Worm (Caenorhabditis elegans): ENCODE results near the gene ZC132.3.
A peak's percentile ranks its signal among the peaks of the same experiment; 100 is the strongest.
"Not testable (repeated sequence)": the region's sequence is repeated elsewhere in the genome, so short reads cannot be mapped to it uniquely, and the experiment has no call there.

ZC132.3 gene

DNA sequence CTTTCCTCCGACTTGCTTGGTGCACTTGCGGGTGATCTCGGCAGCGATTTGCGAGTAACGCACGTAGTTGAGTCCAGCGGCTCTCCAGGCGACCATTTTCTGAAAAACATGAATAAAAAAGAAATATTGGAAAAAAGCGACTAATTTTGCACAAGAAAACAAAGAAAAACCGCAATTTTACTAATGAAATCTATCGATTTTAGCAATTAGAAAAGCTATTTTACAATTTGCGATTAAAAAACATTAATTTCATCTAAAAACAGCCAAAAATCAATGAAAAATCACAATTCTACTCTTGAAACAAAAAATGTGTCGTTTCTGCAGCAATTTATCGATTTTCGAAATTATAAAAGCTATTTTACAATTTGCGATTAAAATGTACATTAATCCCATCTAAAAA lies 46.7 kb upstream of the ZC132.3 start, which contains the start of gene hpo-18:
TSS of gene hpo-18 (minus strand) at position 101 of the 400 bp plus-strand sequence.
- TF ChIP-seq aha-1 (tag) (peak; percentile 67), rbr-2 (tag; optimal IDR thresholded peaks at IDR 0.05) (no peak)

DNA sequence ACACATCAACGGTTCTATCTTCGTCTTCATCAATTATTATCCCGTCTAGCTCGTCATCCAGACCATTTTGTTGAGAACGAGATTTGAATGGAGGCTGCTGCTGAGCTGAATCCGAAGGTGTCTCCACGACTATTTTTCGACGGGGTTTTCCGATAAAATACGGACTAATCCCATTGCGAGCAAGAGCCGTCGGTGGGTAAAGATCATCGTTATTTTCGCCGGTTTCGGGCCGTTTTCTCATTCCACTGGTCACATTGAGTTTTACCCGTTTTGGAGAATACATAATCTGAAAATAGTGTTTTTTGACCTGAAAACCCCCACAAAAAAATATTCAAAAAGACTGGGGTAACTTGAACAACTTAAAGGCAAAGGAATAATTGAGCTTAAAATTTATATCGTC lies 46.1 kb upstream of the ZC132.3 start, which contains the start of gene figl-1:
TSS of gene figl-1 (minus strand) at position 286 of the 400 bp plus-strand sequence.
- 0 out of 2 replicates have a peak, but pooled peaks have one; percentile 37 for TF ChIP-seq egl-43 (GFP tag; IDR thresholded peaks at IDR 0.05)
- peak; percentile 74 for TF ChIP-seq ama-1 (optimal IDR thresholded peaks at IDR 0.05)
- TF ChIP-seq cey-2 (tag; optimal IDR thresholded peaks at IDR 0.05; ENCODE audit: borderline replicate concordance, insufficient read depth) = no peak
- TF ChIP-seq lim-7 (GFP tag; IDR thresholded peaks at IDR 0.05) = 0 out of 2 replicates have a peak, but pooled peaks have one; percentile 19
- TF ChIP-seq pha-4 (GFP tag; IDR thresholded peaks at IDR 0.05) = 0 out of 2 replicates have a peak, but pooled peaks have one; percentile 16
- TF ChIP-seq pha-4 (tag; optimal IDR thresholded peaks at IDR 0.05) = no peak
- TF ChIP-seq lin-38 (GFP tag; IDR thresholded peaks at IDR 0.05) = peak; percentile 44
- no peak for TF ChIP-seq arid-1 (GFP tag; conservative IDR thresholded peaks at IDR 0.05)
- 0 out of 2 replicates have a peak, but pooled peaks have one; percentile 29 for TF ChIP-seq zfp-3 (GFP tag; conservative IDR thresholded peaks at IDR 0.05)

DNA sequence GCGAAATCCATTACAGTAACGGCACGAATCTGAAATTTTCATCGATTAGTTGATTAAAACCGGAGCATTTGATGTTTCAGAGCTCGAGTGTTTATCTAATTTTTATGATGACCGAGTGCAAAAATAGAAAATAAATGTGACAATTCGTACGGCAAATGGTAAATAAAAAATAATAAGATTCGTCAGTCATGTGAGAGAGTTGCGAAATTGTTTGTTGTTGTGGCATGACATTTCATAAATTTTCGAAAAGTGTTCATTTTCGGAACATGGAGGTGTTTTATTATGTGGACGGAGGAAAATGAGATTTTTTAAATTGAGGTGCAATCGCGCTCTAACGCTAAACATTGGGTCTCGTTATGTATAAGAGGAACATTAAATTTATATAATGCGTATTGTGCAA lies 42.1 kb upstream of the ZC132.3 start:
- no peak for TF ChIP-seq pha-4 (GFP tag; IDR thresholded peaks at IDR 0.05)
- no peak for TF ChIP-seq pha-4 (tag; optimal IDR thresholded peaks at IDR 0.05)
- no peak for TF ChIP-seq Y5F2A.4 (GFP tag; optimal IDR thresholded peaks at IDR 0.05)
- peak; percentile 14 for TF ChIP-seq hlh-30 (tag; optimal IDR thresholded peaks at IDR 0.05; ENCODE audit: insufficient read depth)
- no peak for TF ChIP-seq mdt-29 (GFP tag; IDR thresholded peaks at IDR 0.05)
- TF ChIP-seq lin-15B (tag; optimal IDR thresholded peaks at IDR 0.05) = no peak
- TF ChIP-seq daf-16 (GFP tag; optimal IDR thresholded peaks at IDR 0.05) = no peak
- peak; percentile 34 for TF ChIP-seq daf-16 (tag; optimal IDR thresholded peaks at IDR 0.05)
- TF ChIP-seq pqm-1 (tag; optimal IDR thresholded peaks at IDR 0.05) = no peak
- TF ChIP-seq lin-38 (GFP tag; IDR thresholded peaks at IDR 0.05) = peak; percentile 42; the same call in 1 of the 2 replicates

DNA sequence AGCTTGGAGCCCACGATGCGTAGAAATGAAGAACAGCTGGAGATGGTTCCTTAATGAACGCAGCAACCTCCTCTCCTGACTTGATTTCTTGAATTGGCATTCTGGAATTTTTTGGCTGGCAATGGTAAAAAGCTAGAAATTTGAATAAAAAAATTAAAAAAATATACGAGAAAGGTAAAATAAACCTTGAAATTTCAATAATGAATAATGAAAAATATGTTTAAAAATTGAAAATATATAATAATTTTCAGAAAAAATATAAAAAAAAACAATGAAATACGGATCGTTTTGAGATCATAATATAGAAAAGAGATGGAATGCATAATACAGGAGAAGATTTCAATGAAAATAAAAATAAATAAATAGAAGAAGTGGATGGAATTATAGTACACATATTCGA lies 41.6 kb upstream of the ZC132.3 start, which contains the start of gene glrx-3:
TSS of gene glrx-3 (minus strand) at position 101 of the 400 bp plus-strand sequence.
- no peak for TF ChIP-seq nhr-41 (GFP tag; IDR thresholded peaks at IDR 0.05)
- no peak for TF ChIP-seq Y48G9A.11 (GFP tag; IDR thresholded peaks at IDR 0.05)
- TF ChIP-seq R02D3.7 (tag; optimal IDR thresholded peaks at IDR 0.05) = no peak
- TF ChIP-seq madf-5 (GFP tag; IDR thresholded peaks at IDR 0.05) = no peak
- no peak for TF ChIP-seq T20F7.1 (GFP tag; optimal IDR thresholded peaks at IDR 0.05)
- TF ChIP-seq lin-38 (GFP tag; IDR thresholded peaks at IDR 0.05) = peak; percentile 37; the same call in 1 of the 2 replicates
- no peak for TF ChIP-seq dmd-6 (GFP tag; IDR thresholded peaks at IDR 0.05)
- no peak for TF ChIP-seq nhr-76 (tag; optimal IDR thresholded peaks at IDR 0.05)

DNA sequence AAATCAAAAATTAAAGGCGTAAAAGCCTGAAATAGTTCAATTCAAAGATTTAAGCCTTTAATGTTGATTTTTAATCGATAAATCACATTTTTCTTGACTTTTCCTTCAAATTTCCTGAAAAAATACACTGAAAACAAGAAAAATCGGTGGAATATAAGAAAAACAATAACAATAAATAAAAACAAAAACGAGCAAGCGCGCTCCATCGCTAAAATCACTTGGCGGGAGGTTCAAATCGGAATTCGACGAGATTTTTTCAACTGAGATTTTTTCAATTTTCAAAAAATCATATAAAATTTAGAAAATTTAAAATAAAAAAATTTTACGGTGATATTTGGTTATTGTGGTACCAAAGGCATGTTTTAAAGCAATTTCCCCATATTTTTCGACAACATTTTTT lies 39.8 kb upstream of the ZC132.3 start:
- TF ChIP-seq ceh-82 (tag; optimal IDR thresholded peaks at IDR 0.05) (no peak), lin-38 (GFP tag; IDR thresholded peaks at IDR 0.05) (peak; percentile 43), dpl-1 (GFP tag; optimal IDR thresholded peaks at IDR 0.05) (peak; percentile 50)

DNA sequence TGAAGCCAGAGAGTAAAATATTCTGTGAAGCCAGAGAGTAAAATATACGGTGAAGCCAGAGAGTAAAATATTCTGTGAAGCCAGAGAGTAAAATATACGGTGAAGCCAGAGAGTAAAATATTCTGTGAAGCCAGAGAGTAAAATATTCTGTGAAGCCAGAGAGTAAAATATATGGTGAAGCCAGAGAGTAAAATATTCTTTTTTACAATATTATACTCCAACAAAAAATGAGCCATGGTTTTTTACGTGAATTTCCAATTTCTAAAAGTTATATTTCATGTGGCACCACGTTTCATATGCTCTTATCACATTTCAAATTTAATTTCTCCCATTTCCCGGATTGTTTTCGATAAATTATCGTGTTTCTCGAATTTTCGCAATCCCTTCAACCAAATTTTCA lies 36.8 kb upstream of the ZC132.3 start, which contains the start of gene irld-1:
TSS of gene irld-1 (plus strand) at position 301 of the 400 bp plus-strand sequence.
- not testable (repeated sequence) for TF ChIP-seq nhr-10 (tag; optimal IDR thresholded peaks at IDR 0.05); dve-1 (tag; optimal IDR thresholded peaks at IDR 0.05; ENCODE audit: insufficient read depth); snpc-1.2 (GFP tag; IDR thresholded peaks at IDR 0.05)

All from whole organism, L4 larva.